Fruit fly (Drosophila melanogaster) whole organism, wandering third instar larva: Measurements from ENCODE around the gene CG5618.
A peak's percentile ranks its signal among the peaks of the same experiment; 100 is the strongest.

Experiments
- Abd-B ChIP-seq: fragments of >200 bp; optimal IDR thresholded peaks from 2 replicates; lab custom pipeline; 2017; ENCODE audit warnings: missing biosample characterization, missing genetic modification characterization
- CG32264 ChIP-seq: fragments of 200-800 bp; sonication (Bioruptor generic); optimal IDR thresholded peaks from 2 replicates; lab custom pipeline; 2016; ENCODE audit warnings: missing biosample characterization, missing genetic modification characterization
- Dfd ChIP-seq: fragments of >200 bp; optimal IDR thresholded peaks from 2 replicates; lab custom pipeline; 2017; ENCODE audit warnings: missing biosample characterization, missing genetic modification characterization
- Dif ChIP-seq: fragments of 200-275, 200-300 bp; sonication (Bioruptor generic); optimal IDR thresholded peaks from 2 replicates; lab custom pipeline; 2018; ENCODE audit warnings: missing biosample characterization, missing genetic modification characterization; ENCODE audit not compliant: partially characterized antibody
- HLH106 ChIP-seq: fragments of 200-800 bp; optimal IDR thresholded peaks from 3 replicates; lab custom pipeline; 2019; ENCODE audit warnings: missing biosample characterization, mild to moderate bottlenecking, missing genetic modification characterization, moderate library complexity
- Hnf4 ChIP-seq: fragments of 200-800 bp; sonication (Bioruptor generic); optimal IDR thresholded peaks from 2 replicates; lab custom pipeline; 2016; ENCODE audit warnings: missing biosample characterization, mild to moderate bottlenecking, missing genetic modification characterization
- Hr83 ChIP-seq: fragments of 200-300 bp; sonication (Bioruptor generic); optimal IDR thresholded peaks from 2 replicates; lab custom pipeline; 2016; ENCODE audit warnings: missing biosample characterization, mild to moderate bottlenecking, missing genetic modification characterization, moderate library complexity; ENCODE audit not compliant: poor library complexity, severe bottlenecking
- Jra ChIP-seq: sonication (Bioruptor generic); optimal IDR thresholded peaks from 2 replicates; lab custom pipeline; 2016; ENCODE audit warnings: missing biosample characterization, missing genetic modification characterization
- Mio ChIP-seq: sonication (Bioruptor generic); optimal IDR thresholded peaks from 2 replicates; lab custom pipeline; 2016; ENCODE audit warnings: missing biosample characterization, missing genetic modification characterization
- OdsH ChIP-seq: fragments of 200-800 bp; sonication (Bioruptor generic); optimal IDR thresholded peaks from 2 replicates; lab custom pipeline; 2016; ENCODE audit warnings: missing biosample characterization, mild to moderate bottlenecking, missing genetic modification characterization
- Rel ChIP-seq, 2 experiments: fragments of 200-800 bp; sonication (Bioruptor generic) in 1 of 2; optimal IDR thresholded peaks; 2 replicates in 1 of 2; 3 replicates in 1 of 2; lab custom pipeline; 2016 to 2019; ENCODE audit warnings: mild to moderate bottlenecking in 2 of 2, missing biosample characterization in 2 of 2, missing genetic modification characterization in 2 of 2, moderate library complexity in 1 of 2
- Sp1 ChIP-seq: fragments of 200-800 bp; sonication (Bioruptor generic); optimal IDR thresholded peaks from 3 replicates; lab custom pipeline; 2019; ENCODE audit warnings: missing biosample characterization, mild to moderate bottlenecking, missing genetic modification characterization, moderate library complexity
- Vsx2 ChIP-seq: fragments of 200-300, 225-300 bp; sonication (Bioruptor generic); optimal IDR thresholded peaks from 2 replicates; lab custom pipeline; 2018; ENCODE audit warnings: missing biosample characterization, missing genetic modification characterization; ENCODE audit not compliant: partially characterized antibody
- brk ChIP-seq: fragments of 200-800 bp; sonication (Bioruptor generic); optimal IDR thresholded peaks from 2 replicates; lab custom pipeline; 2016; ENCODE audit warnings: missing biosample characterization, mild to moderate bottlenecking, missing genetic modification characterization
- dl ChIP-seq, 2 experiments: fragments of 175-275, 200-275 bp in 1 of 2; fragments of 200-275 bp in 1 of 2; sonication (Bioruptor generic); optimal IDR thresholded peaks; lab custom pipeline; 2018; ENCODE audit warnings: mild to moderate bottlenecking in 2 of 2, missing biosample characterization in 2 of 2, missing genetic modification characterization in 2 of 2, moderate library complexity in 2 of 2; ENCODE audit not compliant: partially characterized antibody in 2 of 2, insufficient read depth in 1 of 2
- ey ChIP-seq: fragments of 200-800 bp; sonication (Bioruptor generic); optimal IDR thresholded peaks from 2 replicates; lab custom pipeline; 2016; ENCODE audit warnings: missing biosample characterization, missing genetic modification characterization
- fru ChIP-seq: fragments of 200-800 bp; sonication (Bioruptor generic); optimal IDR thresholded peaks from 3 replicates; lab custom pipeline; 2016; ENCODE audit warnings: missing biosample characterization, mild to moderate bottlenecking, missing genetic modification characterization
- h ChIP-seq: fragments of 200-800 bp; sonication (Bioruptor generic); optimal IDR thresholded peaks from 3 replicates; lab custom pipeline; 2016; ENCODE audit warnings: missing biosample characterization, mild to moderate bottlenecking, missing genetic modification characterization
- jim ChIP-seq: fragments of 175-275, 200-325 bp; sonication (Bioruptor generic); optimal IDR thresholded peaks from 2 replicates; lab custom pipeline; 2016; ENCODE audit warnings: missing biosample characterization, mild to moderate bottlenecking, missing genetic modification characterization
- psq ChIP-seq: fragments of 200-800 bp; sonication (Bioruptor generic); optimal IDR thresholded peaks from 3 replicates; lab custom pipeline; 2017; ENCODE audit warnings: missing biosample characterization, mild to moderate bottlenecking, missing genetic modification characterization, moderate library complexity
- rgr ChIP-seq: fragments of 200-800 bp; sonication (Bioruptor generic); optimal IDR thresholded peaks from 3 replicates; lab custom pipeline; 2016; ENCODE audit warnings: missing biosample characterization, mild to moderate bottlenecking, missing genetic modification characterization
- sage ChIP-seq: fragments of 200-800 bp; sonication (Bioruptor generic); optimal IDR thresholded peaks from 2 replicates; lab custom pipeline; 2016; ENCODE audit warnings: missing biosample characterization, mild to moderate bottlenecking, missing genetic modification characterization
- sv ChIP-seq: fragments of 200-800 bp; sonication (Bioruptor generic); optimal IDR thresholded peaks from 3 replicates; lab custom pipeline; 2016; ENCODE audit warnings: missing biosample characterization, missing genetic modification characterization
- tai ChIP-seq: sonication (Bioruptor generic); optimal IDR thresholded peaks from 2 replicates; lab custom pipeline; 2016; ENCODE audit warnings: missing biosample characterization, missing genetic modification characterization
- usp ChIP-seq: fragments of >200 bp; optimal IDR thresholded peaks from 2 replicates; lab custom pipeline; 2017; ENCODE audit warnings: missing biosample characterization, missing genetic modification characterization
- woc ChIP-seq: sonication (Bioruptor generic); optimal IDR thresholded peaks from 2 replicates; lab custom pipeline; 2016; ENCODE audit warnings: missing biosample characterization, mild to moderate bottlenecking, missing genetic modification characterization

The CG5618 gene

DNA sequence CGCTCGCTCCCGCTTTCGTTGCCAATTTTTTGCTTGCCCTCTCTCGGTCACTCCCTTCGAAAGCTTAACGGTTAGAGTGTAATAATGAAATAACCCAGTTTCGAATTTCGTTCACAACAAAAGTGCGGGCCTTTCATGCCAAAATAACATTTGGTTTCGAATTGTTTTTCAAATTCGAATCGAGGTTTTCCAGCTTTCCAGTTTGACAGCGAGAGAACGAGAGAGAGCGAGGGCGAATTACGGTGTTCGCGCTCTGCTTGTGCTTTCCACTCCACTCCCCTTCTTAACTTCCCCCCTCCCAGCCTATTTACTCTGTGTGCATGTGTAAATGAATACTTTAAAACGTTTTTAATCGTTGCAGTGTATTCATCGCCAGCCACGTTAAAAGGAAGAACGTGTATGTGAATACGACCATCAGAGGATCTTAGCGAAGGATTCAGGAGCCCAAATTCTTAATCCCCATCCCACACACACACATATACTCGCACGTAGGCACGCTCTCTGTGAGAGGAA lies 4.6 kb upstream of the CG5618 start:
- TF ChIP-seq Rel (GFP tag; optimal IDR thresholded peaks at IDR 0.05; lab: Kevin White, UChicago) (no peak), Rel (tag; optimal IDR thresholded peaks at IDR 0.05; lab: Kevin White, UChicago) (peak; percentile 56), Hnf4 (GFP tag; lab: Kevin White, UChicago) (no peak), sage (GFP tag; lab: Kevin White, UChicago) (no peak), CG32264 (GFP tag; lab: Kevin White, UChicago) (no peak), OdsH (GFP tag; lab: Kevin White, UChicago) (peak; percentile 31), Abd-B (GFP tag; lab: Kevin White, UChicago) (no peak), woc (no peak), Sp1 (GFP tag; lab: Kevin White, UChicago) (no peak)

DNA sequence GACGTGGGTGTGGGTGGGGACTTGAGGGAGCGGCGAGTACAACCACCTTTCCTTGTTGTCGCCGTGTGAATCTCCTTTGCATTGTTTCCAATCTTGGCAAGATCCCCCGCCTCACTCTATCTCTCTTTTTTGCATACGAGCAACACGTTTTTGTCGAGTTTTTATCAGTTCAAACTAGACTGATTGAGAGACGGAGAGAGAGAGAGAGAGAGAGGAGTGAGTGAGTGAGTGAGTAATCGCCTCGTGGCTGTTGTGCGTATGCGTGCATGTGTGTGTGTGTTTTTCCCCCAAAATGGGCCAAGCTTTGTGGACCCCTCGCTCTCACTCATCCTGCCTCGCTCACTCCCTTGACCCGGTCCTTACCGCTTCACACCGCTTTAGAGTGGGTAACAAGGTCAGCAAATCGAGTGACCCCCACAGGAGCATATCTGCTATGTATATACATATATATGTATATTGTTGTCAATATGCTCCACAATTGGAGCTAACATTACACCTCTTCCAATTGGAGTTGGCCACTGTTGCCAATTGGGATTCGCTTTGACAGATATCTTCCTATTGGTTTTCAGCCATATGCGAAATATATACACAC lies 3.8 kb upstream of the CG5618 start:
- no peak for TF ChIP-seq HLH106 (tag; lab: Kevin White, UChicago)
- peak; percentile 48 for TF ChIP-seq Jra (GFP tag; lab: Kevin White, UChicago)
- no peak for TF ChIP-seq tai (GFP tag; lab: Kevin White, UChicago)
- TF ChIP-seq dl (GFP tag; optimal IDR thresholded peaks at IDR 0.05; lab: Kevin White, UChicago; ENCODE audit: insufficient read depth in 1 of 2, partially characterized antibody in 2 of 2), result peak; percentile 55 to 88
- peak; percentile 6 for TF ChIP-seq sage (GFP tag; lab: Kevin White, UChicago)
- peak; percentile 65 for TF ChIP-seq Vsx2 (GFP tag; lab: Kevin White, UChicago)
- peak; percentile 3 for TF ChIP-seq h (GFP tag; lab: Kevin White, UChicago)
- TF ChIP-seq Rel (GFP tag; optimal IDR thresholded peaks at IDR 0.05; lab: Kevin White, UChicago), result no peak
- TF ChIP-seq Rel (tag; optimal IDR thresholded peaks at IDR 0.05; lab: Kevin White, UChicago), result peak; percentile 100
- peak; percentile 88 for TF ChIP-seq Dif
- TF ChIP-seq, all 38 proteins: peak for 7

DNA sequence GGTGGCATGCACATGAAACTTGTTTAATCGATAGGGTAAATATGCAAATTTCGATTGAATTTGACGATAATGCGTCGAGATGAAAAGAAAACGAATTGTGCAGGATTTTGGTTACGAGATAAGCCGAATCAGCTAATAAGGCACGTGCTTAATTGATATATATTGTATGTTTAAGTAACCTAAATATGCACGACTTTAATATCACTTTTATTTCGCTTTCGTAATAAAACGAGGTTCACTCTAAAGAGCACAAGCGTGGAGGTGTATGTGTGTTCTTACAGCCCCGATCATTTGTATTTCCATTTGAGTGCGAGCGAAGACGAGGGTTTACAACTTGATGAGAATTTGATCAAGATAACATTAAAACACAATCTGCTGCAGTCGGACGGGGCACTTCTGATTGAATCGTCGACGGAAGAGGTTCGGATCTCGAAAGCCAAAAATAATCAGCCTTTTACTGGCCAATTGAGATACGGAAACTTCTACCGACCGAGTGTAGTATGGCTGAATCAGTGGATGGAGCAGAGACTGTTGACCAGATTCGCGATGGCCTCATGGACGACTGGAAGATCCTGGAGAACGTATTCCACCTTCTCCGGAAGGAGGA lies 580 bp downstream of the CG5618 start:
- TF ChIP-seq rgr (peak; percentile 13), Hr83 (GFP tag; lab: Kevin White, UChicago) (peak; percentile 10), Vsx2 (GFP tag; lab: Kevin White, UChicago) (no peak), HLH106 (tag; lab: Kevin White, UChicago) (no peak), jim (GFP tag; lab: Kevin White, UChicago) (no peak), psq (GFP tag; lab: Kevin White, UChicago) (peak; percentile 12), Rel (GFP tag; optimal IDR thresholded peaks at IDR 0.05; lab: Kevin White, UChicago) (no peak), Rel (tag; optimal IDR thresholded peaks at IDR 0.05; lab: Kevin White, UChicago) (peak; percentile 70), tai (GFP tag; lab: Kevin White, UChicago) (no peak), fru (GFP tag; lab: Kevin White, UChicago) (peak; percentile 57), ey (GFP tag; lab: Kevin White, UChicago) (peak; percentile 51), Jra (GFP tag; lab: Kevin White, UChicago) (no peak), woc (no peak), h (GFP tag; lab: Kevin White, UChicago) (peak; percentile 42), CG32264 (GFP tag; lab: Kevin White, UChicago) (no peak), brk (GFP tag; lab: Kevin White, UChicago) (no peak), Sp1 (GFP tag; lab: Kevin White, UChicago) (no peak), OdsH (GFP tag; lab: Kevin White, UChicago) (peak; percentile 15)

DNA sequence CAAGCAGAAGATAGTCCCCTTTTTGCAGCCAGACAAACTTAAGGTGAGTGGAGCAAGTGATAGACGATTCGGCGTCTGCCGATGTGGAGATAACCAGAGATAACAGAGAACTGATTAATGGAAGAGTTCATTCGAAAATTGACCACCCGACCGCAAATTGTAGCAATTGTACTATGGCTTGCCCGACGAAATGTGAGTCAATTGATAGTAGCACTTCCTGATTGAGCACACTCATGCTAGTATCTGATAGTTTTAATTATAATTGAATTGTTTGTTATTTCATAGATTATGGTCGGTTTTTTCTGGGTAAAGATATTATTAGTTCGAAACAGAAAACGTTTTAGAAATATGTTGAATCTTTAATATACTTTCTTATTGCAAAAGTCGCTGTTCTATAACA lies 1.1 kb downstream of the CG5618 start:
- TF ChIP-seq Abd-B (GFP tag; lab: Kevin White, UChicago) (no peak), h (GFP tag; lab: Kevin White, UChicago) (no peak), rgr (no peak), fru (GFP tag; lab: Kevin White, UChicago) (no peak), Mio (GFP tag; lab: Kevin White, UChicago) (no peak), sv (GFP tag; lab: Kevin White, UChicago) (no peak), Sp1 (GFP tag; lab: Kevin White, UChicago) (no peak), usp (GFP tag; lab: Kevin White, UChicago) (no peak), OdsH (GFP tag; lab: Kevin White, UChicago) (no peak)

DNA sequence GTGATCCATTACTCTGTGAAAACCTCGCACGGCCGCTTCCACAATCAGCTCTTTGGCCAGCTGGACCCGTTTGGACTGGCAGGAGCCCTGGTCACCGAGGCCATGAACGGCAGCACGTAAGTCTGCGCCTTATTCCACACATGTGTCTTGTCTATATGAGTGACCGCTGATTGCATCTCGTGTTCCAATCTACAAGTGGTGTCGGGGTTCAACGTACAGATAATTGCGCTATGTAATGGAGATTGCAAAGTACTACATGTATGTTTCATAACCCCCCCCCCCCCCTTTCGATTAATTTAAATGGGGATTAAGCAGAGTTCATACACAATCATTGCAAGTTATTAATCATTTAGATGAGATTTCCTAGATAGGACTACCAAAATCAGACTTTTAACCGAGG lies 1.6 kb downstream of the CG5618 start:
- TF ChIP-seq Rel (GFP tag; optimal IDR thresholded peaks at IDR 0.05; lab: Kevin White, UChicago) (no peak), Rel (tag; optimal IDR thresholded peaks at IDR 0.05; lab: Kevin White, UChicago) (peak; percentile 2), Dfd (GFP tag; lab: Kevin White, UChicago) (no peak)
